Worm (Caenorhabditis elegans) whole organism, L4 larva: Measurements from ENCODE around the gene Y51H7C.9.

Experiments used
- lsy-2 ChIP-seq, 2 experiments: fragments of 150-350 bp in 1 of 2; sonication (generic microtip) in 1 of 2; optimal IDR thresholded peaks; 2 replicates each; lab custom pipeline; 2014 to 2017; ENCODE audit warnings: missing biosample characterization in 2 of 2, missing genetic modification characterization in 2 of 2
- snpc-1.2 ChIP-seq: fragments of 200-800 bp; sonication (Bioruptor generic); IDR thresholded peaks from 2 replicates; pipeline ENCODE4 v1.3.6; 2022; ENCODE audit warnings: missing genetic modification reagents, missing genetic modification characterization, missing compliant biosample characterization
- ztf-11 ChIP-seq: fragments of 150-350 bp; optimal IDR thresholded peaks from 2 replicates; lab custom pipeline; 2014; ENCODE audit warnings: missing biosample characterization, missing genetic modification characterization

DNA sequence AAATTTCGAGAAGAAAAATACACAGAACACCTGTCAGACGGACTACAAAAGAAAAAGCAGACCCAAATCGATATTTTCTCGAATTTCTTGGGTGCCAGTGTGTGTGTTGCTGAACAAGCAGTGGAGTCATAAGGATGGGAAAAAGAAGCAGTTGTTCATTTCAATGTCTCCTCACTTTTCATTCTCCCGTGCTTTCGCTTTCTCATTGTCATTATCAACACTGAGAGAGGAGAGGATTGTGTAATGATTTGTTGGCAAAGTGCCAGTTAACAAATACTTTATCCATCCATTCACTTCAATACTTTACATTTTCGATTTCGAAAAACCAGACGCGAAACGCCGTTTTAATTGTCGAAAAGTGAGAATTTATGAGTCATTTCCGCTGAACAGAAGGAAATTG, 35.6 kb downstream of the Y51H7C.9 start:
- TF ChIP-seq snpc-1.2 (GFP tag; lab: Robert Waterston, UW) (no peak), lsy-2 (tag; optimal IDR thresholded peaks at IDR 0.05; lab: Kevin White, UChicago) (no peak), ztf-11 (no peak)
